Worm (Caenorhabditis elegans) whole organism, L4 larva: ENCODE data around the gene lec-11.

Experiments
- ZK546.5 ChIP-seq, 2 experiments: sonication (generic microtip); optimal IDR thresholded peaks; 2 replicates each; lab custom pipeline; 2017; ENCODE audit warnings: missing biosample characterization in 2 of 2, missing genetic modification characterization in 2 of 2
- lin-15B ChIP-seq: fragments of 150-350 bp; sonication (generic microtip); optimal IDR thresholded peaks from 3 replicates; lab custom pipeline; 2014; ENCODE audit warnings: missing biosample characterization, missing genetic modification characterization
- lin-29 ChIP-seq: fragments of 200-800 bp; sonication (Bioruptor generic); IDR thresholded peaks from 2 replicates; pipeline ENCODE4 v1.3.6; 2022; ENCODE audit warnings: missing genetic modification reagents, missing genetic modification characterization, missing compliant biosample characterization
- lin-39 ChIP-seq: fragments of 150-350 bp; optimal IDR thresholded peaks from 2 replicates; lab custom pipeline; 2014; ENCODE audit warnings: missing biosample characterization, missing genetic modification reagents, missing genetic modification characterization
- mxl-3 ChIP-seq: fragments of 200-800 bp; sonication (Bioruptor generic); optimal IDR thresholded peaks from 2 replicates; lab custom pipeline; 2018; ENCODE audit warnings: mild to moderate bottlenecking, missing genetic modification characterization, missing compliant biosample characterization
- nhr-237 ChIP-seq: sonication (generic microtip); optimal IDR thresholded peaks from 2 replicates; lab custom pipeline; 2017; ENCODE audit warnings: missing biosample characterization, missing genetic modification characterization
- nhr-28 ChIP-seq: fragments of 150-350 bp; optimal IDR thresholded peaks from 2 replicates; lab custom pipeline; 2014; ENCODE audit warnings: missing biosample characterization, missing genetic modification characterization
- pha-4 ChIP-seq, 2 experiments: fragments of 150-350 bp in 1 of 2; fragments of 200-800 bp in 1 of 2; sonication (Bioruptor generic) in 1 of 2; IDR thresholded peaks in 1 of 2; optimal IDR thresholded peaks in 1 of 2; 2 replicates each; pipeline versions ENCODE4 v1.3.6 to Lab custom; 2014 to 2022; ENCODE audit warnings: missing genetic modification characterization in 2 of 2, missing genetic modification reagents in 2 of 2, missing biosample characterization in 1 of 2, missing compliant biosample characterization in 1 of 2
- pqm-1 ChIP-seq: sonication (generic microtip); optimal IDR thresholded peaks from 2 replicates; lab custom pipeline; 2017; ENCODE audit warnings: missing biosample characterization, missing genetic modification characterization
- unc-39 ChIP-seq: sonication (generic microtip); optimal IDR thresholded peaks from 2 replicates; lab custom pipeline; 2017; ENCODE audit warnings: missing biosample characterization, missing genetic modification characterization
- zip-2 ChIP-seq: fragments of 150-350 bp; optimal IDR thresholded peaks from 2 replicates; lab custom pipeline; 2014; ENCODE audit warnings: missing biosample characterization, missing genetic modification characterization

- TF ChIP-seq lin-15B (tag; lab: Kevin White, UChicago), result no peak
- TF ChIP-seq nhr-28 (tag; lab: Kevin White, UChicago), result no peak
- no peak for TF ChIP-seq pqm-1 (tag; lab: Kevin White, UChicago)
- no peak for TF ChIP-seq mxl-3 (GFP tag; lab: Kevin White, UChicago)
- no peak for TF ChIP-seq nhr-237
- no peak for TF ChIP-seq unc-39
- no peak for TF ChIP-seq lin-39 (tag; lab: Kevin White, UChicago)
- TF ChIP-seq zip-2 (tag; lab: Kevin White, UChicago), result no peak
- no peak for TF ChIP-seq ZK546.5 (tag; optimal IDR thresholded peaks at IDR 0.05; lab: Kevin White, UChicago)
- TF ChIP-seq pha-4 (GFP tag; IDR thresholded peaks at IDR 0.05; lab: Robert Waterston, UW), result no peak
- no peak for TF ChIP-seq pha-4 (tag; optimal IDR thresholded peaks at IDR 0.05; lab: Kevin White, UChicago)
- no peak for TF ChIP-seq lin-29 (GFP tag; lab: Robert Waterston, UW)
These were observed 6.0 kb upstream of the lec-11 start, which contains the start of gene F38A5.22 for ce11 chrIV:6595912-6596311.
